Worm (Caenorhabditis elegans): ENCODE results near the gene str-31.
A peak's percentile ranks its signal among the peaks of the same experiment; 100 is the strongest.

Gene str-31

ce11 chrV:7508566-7509044 is at the start of gene str-31, which contains the start of gene nhr-172:
str-31 (minus strand) TSS chrV:7508666.
nhr-172 (plus strand) TSS chrV:7508994.
- no peak for TF ChIP-seq flt-1 (GFP tag; IDR thresholded peaks at IDR 0.05)
- TF ChIP-seq F13C5.2 (tag; optimal IDR thresholded peaks at IDR 0.05): no peak
- TF ChIP-seq ets-7 (tag; optimal IDR thresholded peaks at IDR 0.05): no peak
- TF ChIP-seq hmbx-1 (tag; optimal IDR thresholded peaks at IDR 0.05): no peak
- TF ChIP-seq tbx-11 (GFP tag; IDR thresholded peaks at IDR 0.05): no peak

ce11 chrV:7555875-7556274 is 47.4 kb upstream of the str-31 start:
- TF ChIP-seq aly-1 (tag; optimal IDR thresholded peaks at IDR 0.05): no peak
- TF ChIP-seq F13C5.2 (tag; optimal IDR thresholded peaks at IDR 0.05): no peak
- no peak for TF ChIP-seq scrt-1 (GFP tag; IDR thresholded peaks at IDR 0.05)
- TF ChIP-seq ama-1 (optimal IDR thresholded peaks at IDR 0.05): no peak
- TF ChIP-seq tbx-37 (GFP tag; conservative IDR thresholded peaks at IDR 0.05): no peak
- TF ChIP-seq B0310.2 (tag; optimal IDR thresholded peaks at IDR 0.05): no peak
- no peak for TF ChIP-seq ceh-36 (tag; optimal IDR thresholded peaks at IDR 0.05)
- TF ChIP-seq hnd-1 (tag; optimal IDR thresholded peaks at IDR 0.05): no peak
- TF ChIP-seq sea-1 (GFP tag; conservative IDR thresholded peaks at IDR 0.05): no peak

- TF ChIP-seq tra-4 (tag; optimal IDR thresholded peaks at IDR 0.05) (no peak), hmg-4 (GFP tag; optimal IDR thresholded peaks at IDR 0.05) (no peak), flt-1 (GFP tag; IDR thresholded peaks at IDR 0.05) (no peak), tbx-11 (GFP tag; IDR thresholded peaks at IDR 0.05) (no peak), hnd-1 (tag; optimal IDR thresholded peaks at IDR 0.05) (no peak)
These were observed 45.5 kb upstream of the str-31 start, which contains the start of gene ttr-10 for ce11 chrV:7553873-7554362. ttr-10 (minus strand) TSS chrV:7553923.

ce11 chrV:7551821-7552220 is 43.4 kb upstream of the str-31 start, which contains the start of gene F19F10.3:
F19F10.3 (plus strand) TSS chrV:7552121.
- TF ChIP-seq sea-1 (GFP tag; conservative IDR thresholded peaks at IDR 0.05) (no peak), ets-7 (tag; optimal IDR thresholded peaks at IDR 0.05) (no peak), flt-1 (GFP tag; IDR thresholded peaks at IDR 0.05) (no peak), aly-1 (tag; optimal IDR thresholded peaks at IDR 0.05) (no peak), F13C5.2 (tag; optimal IDR thresholded peaks at IDR 0.05) (no peak), hnd-1 (tag; optimal IDR thresholded peaks at IDR 0.05) (no peak), hmbx-1 (tag; optimal IDR thresholded peaks at IDR 0.05) (no peak), B0310.2 (tag; optimal IDR thresholded peaks at IDR 0.05) (no peak), pes-1 (GFP tag; IDR thresholded peaks at IDR 0.05) (no peak)

- peak; percentile 76 for TF ChIP-seq pes-1 (GFP tag; IDR thresholded peaks at IDR 0.05)
- TF ChIP-seq flt-1 (GFP tag; IDR thresholded peaks at IDR 0.05): peak; percentile 56; the same call in 1 of the 2 replicates
- TF ChIP-seq tbx-11 (GFP tag; IDR thresholded peaks at IDR 0.05): peak; percentile 70
- TF ChIP-seq scrt-1 (GFP tag; IDR thresholded peaks at IDR 0.05): peak; percentile 70; the same call in 1 of the 2 replicates
These were observed 40.0 kb upstream of the str-31 start for ce11 chrV:7548499-7548898.

ce11 chrV:7548017-7548416 is 39.6 kb upstream of the str-31 start:
- TF ChIP-seq scrt-1 (GFP tag; IDR thresholded peaks at IDR 0.05) (no peak), pes-1 (GFP tag; IDR thresholded peaks at IDR 0.05) (no peak), aly-1 (tag; optimal IDR thresholded peaks at IDR 0.05) (no peak), ets-7 (tag; optimal IDR thresholded peaks at IDR 0.05) (no peak), flt-1 (GFP tag; IDR thresholded peaks at IDR 0.05) (no peak), hmg-4 (GFP tag; optimal IDR thresholded peaks at IDR 0.05) (no peak), F13C5.2 (tag; optimal IDR thresholded peaks at IDR 0.05) (no peak), ceh-13 (GFP tag; optimal IDR thresholded peaks at IDR 0.05) (no peak), tbx-37 (GFP tag; conservative IDR thresholded peaks at IDR 0.05) (no peak), tbx-11 (GFP tag; IDR thresholded peaks at IDR 0.05) (no peak), hnd-1 (tag; optimal IDR thresholded peaks at IDR 0.05) (no peak), B0310.2 (tag; optimal IDR thresholded peaks at IDR 0.05) (no peak), hmbx-1 (tag; optimal IDR thresholded peaks at IDR 0.05) (no peak), sea-1 (GFP tag; conservative IDR thresholded peaks at IDR 0.05) (no peak), tra-4 (tag; optimal IDR thresholded peaks at IDR 0.05) (no peak), ama-1 (optimal IDR thresholded peaks at IDR 0.05) (no peak), ceh-36 (tag; optimal IDR thresholded peaks at IDR 0.05) (no peak)

- no peak for TF ChIP-seq sea-1 (GFP tag; conservative IDR thresholded peaks at IDR 0.05)
- no peak for TF ChIP-seq ceh-13 (GFP tag; optimal IDR thresholded peaks at IDR 0.05)
These were observed 39.0 kb upstream of the str-31 start, which contains the start of gene ftn-1 for ce11 chrV:7547479-7547878. ftn-1 (minus strand) TSS chrV:7547579.

- TF ChIP-seq scrt-1 (GFP tag; IDR thresholded peaks at IDR 0.05): no peak
- TF ChIP-seq B0310.2 (tag; optimal IDR thresholded peaks at IDR 0.05): no peak
- no peak for TF ChIP-seq ama-1 (optimal IDR thresholded peaks at IDR 0.05)
- no peak for TF ChIP-seq ets-7 (tag; optimal IDR thresholded peaks at IDR 0.05)
- TF ChIP-seq tbx-37 (GFP tag; conservative IDR thresholded peaks at IDR 0.05): no peak
- TF ChIP-seq hnd-1 (tag; optimal IDR thresholded peaks at IDR 0.05): no peak
- no peak for TF ChIP-seq tra-4 (tag; optimal IDR thresholded peaks at IDR 0.05)
- TF ChIP-seq hmbx-1 (tag; optimal IDR thresholded peaks at IDR 0.05): no peak
- no peak for TF ChIP-seq sea-1 (GFP tag; conservative IDR thresholded peaks at IDR 0.05)
- TF ChIP-seq hmg-4 (GFP tag; optimal IDR thresholded peaks at IDR 0.05): no peak
- TF ChIP-seq flt-1 (GFP tag; IDR thresholded peaks at IDR 0.05): no peak
- TF ChIP-seq tbx-11 (GFP tag; IDR thresholded peaks at IDR 0.05): no peak
- TF ChIP-seq ceh-36 (tag; optimal IDR thresholded peaks at IDR 0.05): no peak
- no peak for TF ChIP-seq F13C5.2 (tag; optimal IDR thresholded peaks at IDR 0.05)
- TF ChIP-seq pes-1 (GFP tag; IDR thresholded peaks at IDR 0.05): no peak
- TF ChIP-seq ceh-13 (GFP tag; optimal IDR thresholded peaks at IDR 0.05): no peak
- no peak for TF ChIP-seq aly-1 (tag; optimal IDR thresholded peaks at IDR 0.05)
These were observed 36.7 kb upstream of the str-31 start, which contains the start of the genes C54F6.19 and nhx-3 for ce11 chrV:7545187-7545586. C54F6.19 (plus strand) TSS chrV:7545487. nhx-3 (minus strand) TSS chrV:7545523.
